Worm (Caenorhabditis elegans) whole organism, L2 larva: Measurements from ENCODE around the gene T27A10.5.

ENCODE experiments used
- aly-2 ChIP-seq: fragments of 150-350 bp; optimal IDR thresholded peaks from 2 replicates; lab custom pipeline; 2014; ENCODE audit warnings: missing biosample characterization, missing genetic modification characterization
- nhr-11 ChIP-seq: fragments of 150-350 bp; optimal IDR thresholded peaks from 2 replicates; lab custom pipeline; 2014; ENCODE audit warnings: missing biosample characterization, missing genetic modification characterization

DNA sequence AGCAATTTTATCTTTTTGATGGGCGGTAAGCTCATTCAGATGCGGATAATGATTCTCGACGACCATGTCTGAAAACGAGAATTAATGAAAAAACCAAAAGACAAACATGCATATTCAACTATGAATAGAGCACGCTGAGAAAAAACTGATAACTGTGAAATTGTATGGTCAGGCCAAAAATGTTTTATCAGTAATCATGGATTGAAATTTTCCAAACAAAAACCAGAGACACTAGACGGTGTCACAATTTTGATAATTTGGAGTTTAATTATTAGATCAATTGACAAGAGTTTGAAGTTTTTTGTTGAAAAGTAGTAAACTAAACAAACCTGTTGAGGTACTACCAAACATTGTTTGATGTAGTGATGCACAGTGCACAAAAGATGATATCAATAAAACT, 27.0 kb upstream of the T27A10.5 start, which contains the start of gene cgr-1:
- TF ChIP-seq aly-2 (tag; lab: Kevin White, UChicago) (no peak), nhr-11 (no peak)
